Fruit fly (Drosophila melanogaster): ENCODE data around the gene Tmtc1.

The Tmtc1 gene

DNA sequence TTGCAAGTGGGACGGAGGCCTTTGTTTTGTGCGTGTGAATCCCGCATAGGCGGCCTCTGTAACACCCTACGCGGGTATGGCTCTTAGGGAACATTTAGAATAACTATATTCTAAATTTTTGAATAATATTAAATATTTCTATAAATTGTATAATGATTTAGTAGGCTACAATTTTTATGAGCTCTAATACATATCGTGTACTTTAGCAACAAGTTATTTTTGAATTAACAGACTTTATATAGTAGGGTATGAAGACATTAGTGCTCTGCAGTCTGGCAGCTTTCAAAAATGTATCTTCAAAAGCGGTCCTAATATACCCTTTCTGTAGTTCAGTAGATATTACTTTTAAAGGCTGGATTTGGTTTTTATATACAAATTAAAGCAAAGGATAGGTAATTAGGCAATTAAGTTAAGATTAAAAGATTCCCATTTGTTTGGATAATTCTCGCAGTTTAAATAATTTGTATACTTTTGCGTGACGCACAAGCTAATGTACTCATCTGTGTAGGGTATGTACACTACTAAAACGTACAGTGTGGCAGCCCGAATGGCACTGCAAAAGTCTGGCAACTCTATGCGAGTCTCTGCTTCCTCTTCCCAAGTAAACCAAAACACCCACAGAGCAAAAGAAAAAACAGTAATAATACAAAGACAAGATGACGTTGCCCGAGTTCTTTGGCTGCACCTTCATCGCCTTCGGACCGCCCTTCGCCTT, 88.3 kb downstream of the Tmtc1 start, which contains the start of the genes Snx21 and aph-1 (continued):
- peak; percentile 89 for TF ChIP-seq CG9215 (GFP tag; IDR thresholded peaks at IDR 0.05)
- peak; percentile 84 for TF ChIP-seq CG1233 (GFP tag; optimal IDR thresholded peaks at IDR 0.05)
- peak; percentile 94 for TF ChIP-seq Hr3 (GFP tag; optimal IDR thresholded peaks at IDR 0.05)
- peak; percentile 99 for TF ChIP-seq CG10274 (GFP tag; optimal IDR thresholded peaks at IDR 0.05)
- peak; percentile 90 for TF ChIP-seq zfh2 (GFP tag; optimal IDR thresholded peaks at IDR 0.05)
- peak; percentile 85 for TF ChIP-seq abd-A (tag; optimal IDR thresholded peaks at IDR 0.05)
- TF ChIP-seq sens (GFP tag) = peak; percentile 98
- peak; percentile 94 for TF ChIP-seq CG2712 (tag; optimal IDR thresholded peaks at IDR 0.05)
- TF ChIP-seq z (GFP tag; IDR thresholded peaks at IDR 0.05) = peak; percentile 56; the same call in 1 of the 3 replicates
- TF ChIP-seq Antp (GFP tag; optimal IDR thresholded peaks at IDR 0.05) = peak; percentile 93
- TF ChIP-seq Med (GFP tag) = peak; percentile 97
- peak; percentile 67 for TF ChIP-seq ham (GFP tag; IDR thresholded peaks at IDR 0.05)
- TF ChIP-seq tx (GFP tag; optimal IDR thresholded peaks at IDR 0.05) = peak; percentile 86
- peak; percentile 69 for TF ChIP-seq CG2202 (tag; optimal IDR thresholded peaks at IDR 0.05)
- TF ChIP-seq CG9817 (tag; optimal IDR thresholded peaks at IDR 0.05) = peak; percentile 91
- peak; percentile 64 for TF ChIP-seq ro (GFP tag; IDR thresholded peaks at IDR 0.05)
- peak; percentile 84; the same call in 2 of the 3 replicates for TF ChIP-seq CG7357 (GFP tag; IDR thresholded peaks at IDR 0.05)
- TF ChIP-seq Fer2 (tag; optimal IDR thresholded peaks at IDR 0.05) = peak; percentile 82
- TF ChIP-seq org-1 (GFP tag; optimal IDR thresholded peaks at IDR 0.05) = peak; percentile 86
- TF ChIP-seq sd (tag; optimal IDR thresholded peaks at IDR 0.05) = peak; percentile 77
- peak; percentile 90 for TF ChIP-seq Side (GFP tag; optimal IDR thresholded peaks at IDR 0.05)
- peak; percentile 62; the same call in 2 of the 3 replicates for TF ChIP-seq C15 (GFP tag; IDR thresholded peaks at IDR 0.05)
- no peak for TF ChIP-seq Tbp (GFP tag; optimal IDR thresholded peaks at IDR 0.05)
- peak; percentile 75 for TF ChIP-seq Deaf1 (tag; optimal IDR thresholded peaks at IDR 0.05)
- peak; percentile 84 for TF ChIP-seq Asciz (GFP tag; optimal IDR thresholded peaks at IDR 0.05)
- peak; percentile 90 for TF ChIP-seq CG9932 (GFP tag; IDR thresholded peaks at IDR 0.05)
- peak; percentile 89 for TF ChIP-seq CG15601 (tag; optimal IDR thresholded peaks at IDR 0.05)
- peak; percentile 32 for TF ChIP-seq gcm2 (GFP tag; optimal IDR thresholded peaks at IDR 0.05)
- peak; percentile 85 for TF ChIP-seq esg (GFP tag; conservative IDR thresholded peaks at IDR 0.05)
- TF ChIP-seq CG3726 (GFP tag; IDR thresholded peaks at IDR 0.05) = peak; percentile 82; the same call in 2 of the 3 replicates
- no peak for TF ChIP-seq Lpt (GFP tag; optimal IDR thresholded peaks at IDR 0.05)
- TF ChIP-seq PHDP (tag; optimal IDR thresholded peaks at IDR 0.05) = peak; percentile 94
- TF ChIP-seq kay (GFP tag; optimal IDR thresholded peaks at IDR 0.05) = peak; percentile 92
- TF ChIP-seq Usf (GFP tag; optimal IDR thresholded peaks at IDR 0.05) = peak; percentile 83
- peak; percentile 73 for TF ChIP-seq CG1603 (tag; optimal IDR thresholded peaks at IDR 0.05)
- TF ChIP-seq Xbp1 (GFP tag; optimal IDR thresholded peaks at IDR 0.05) = peak; percentile 92
- TF ChIP-seq Ets97D (GFP tag; optimal IDR thresholded peaks at IDR 0.05) = peak; percentile 77
- TF ChIP-seq grn (GFP tag; optimal IDR thresholded peaks at IDR 0.05) = peak; percentile 25
- peak; percentile 51 for TF ChIP-seq CG4707 (GFP tag; optimal IDR thresholded peaks at IDR 0.05)
- TF ChIP-seq Rx (GFP tag; IDR thresholded peaks at IDR 0.05) = peak; percentile 84
- 0 out of 2 replicates have a peak, but pooled peaks have one; percentile 47 for TF ChIP-seq Doc2 (GFP tag; IDR thresholded peaks at IDR 0.05)
- peak; percentile 79 for TF ChIP-seq CG1529 (GFP tag; optimal IDR thresholded peaks at IDR 0.05)
- no peak for TF ChIP-seq ash1 (GFP tag; optimal IDR thresholded peaks at IDR 0.05)
- peak; percentile 83 for TF ChIP-seq wdn (GFP tag; IDR thresholded peaks at IDR 0.05)
- TF ChIP-seq CG43689 (GFP tag; IDR thresholded peaks at IDR 0.05) = peak; percentile 52
- peak; percentile 46 for TF ChIP-seq ac (GFP tag; optimal IDR thresholded peaks at IDR 0.05)
- peak; percentile 88 for TF ChIP-seq CG9609 (GFP tag; optimal IDR thresholded peaks at IDR 0.05)
- TF ChIP-seq CG7271 (tag; optimal IDR thresholded peaks at IDR 0.05) = peak; percentile 56
- peak; percentile 93 for TF ChIP-seq Fer3 (tag; optimal IDR thresholded peaks at IDR 0.05)
- peak; percentile 89 for TF ChIP-seq CG32767 (GFP tag; IDR thresholded peaks at IDR 0.05)
